Fruit fly (Drosophila melanogaster) whole organism, wandering third instar larva: ENCODE measurements around the gene CG14125.

Experiments
- Abd-B ChIP-seq: fragments of >200 bp; optimal IDR thresholded peaks from 2 replicates; lab custom pipeline; 2017; ENCODE audit warnings: missing biosample characterization, missing genetic modification characterization
- CG32264 ChIP-seq: fragments of 200-800 bp; sonication (Bioruptor generic); optimal IDR thresholded peaks from 2 replicates; lab custom pipeline; 2016; ENCODE audit warnings: missing biosample characterization, missing genetic modification characterization
- CG9705 ChIP-seq: fragments of 200-800 bp; sonication (Bioruptor generic); optimal IDR thresholded peaks from 2 replicates; lab custom pipeline; 2018; ENCODE audit warnings: missing biosample characterization, mild to moderate bottlenecking, missing genetic modification characterization
- GATAd ChIP-seq: sonication (Bioruptor generic); optimal IDR thresholded peaks from 2 replicates; lab custom pipeline; 2016; ENCODE audit warnings: missing biosample characterization, missing genetic modification characterization
- Hr83 ChIP-seq: fragments of 200-300 bp; sonication (Bioruptor generic); optimal IDR thresholded peaks from 2 replicates; lab custom pipeline; 2016; ENCODE audit warnings: missing biosample characterization, mild to moderate bottlenecking, missing genetic modification characterization, moderate library complexity; ENCODE audit not compliant: poor library complexity, severe bottlenecking
- Myc ChIP-seq: fragments of >200 bp; optimal IDR thresholded peaks from 2 replicates; lab custom pipeline; 2017
- Sp1 ChIP-seq: fragments of 200-800 bp; sonication (Bioruptor generic); optimal IDR thresholded peaks from 3 replicates; lab custom pipeline; 2019; ENCODE audit warnings: missing biosample characterization, mild to moderate bottlenecking, missing genetic modification characterization, moderate library complexity
- dl ChIP-seq, 2 experiments: fragments of 175-275, 200-275 bp in 1 of 2; fragments of 200-275 bp in 1 of 2; sonication (Bioruptor generic); optimal IDR thresholded peaks; lab custom pipeline; 2018; ENCODE audit warnings: mild to moderate bottlenecking in 2 of 2, missing biosample characterization in 2 of 2, missing genetic modification characterization in 2 of 2, moderate library complexity in 2 of 2; ENCODE audit not compliant: partially characterized antibody in 2 of 2, insufficient read depth in 1 of 2
- foxo ChIP-seq, 2 experiments: fragments of 200-800 bp; sonication (Bioruptor generic); optimal IDR thresholded peaks; 2 replicates in 1 of 2; 3 replicates in 1 of 2; lab custom pipeline; 2016 to 2017; ENCODE audit warnings: missing biosample characterization in 2 of 2, missing genetic modification characterization in 2 of 2
- psq ChIP-seq: fragments of 200-800 bp; sonication (Bioruptor generic); optimal IDR thresholded peaks from 3 replicates; lab custom pipeline; 2017; ENCODE audit warnings: missing biosample characterization, mild to moderate bottlenecking, missing genetic modification characterization, moderate library complexity
- sage ChIP-seq: fragments of 200-800 bp; sonication (Bioruptor generic); optimal IDR thresholded peaks from 2 replicates; lab custom pipeline; 2016; ENCODE audit warnings: missing biosample characterization, mild to moderate bottlenecking, missing genetic modification characterization
- usp ChIP-seq: fragments of >200 bp; optimal IDR thresholded peaks from 2 replicates; lab custom pipeline; 2017; ENCODE audit warnings: missing biosample characterization, missing genetic modification characterization

dm6 chr3L:11972879-11973278, 1.8 kb upstream of the CG14125 start, which contains the start of gene Muc68E:
- TF ChIP-seq Myc (no peak), psq (GFP tag; lab: Kevin White, UChicago) (no peak), CG32264 (GFP tag; lab: Kevin White, UChicago) (no peak), sage (GFP tag; lab: Kevin White, UChicago) (no peak), usp (GFP tag; lab: Kevin White, UChicago) (no peak), Sp1 (GFP tag; lab: Kevin White, UChicago) (no peak), Abd-B (GFP tag; lab: Kevin White, UChicago) (no peak), foxo (GFP tag; optimal IDR thresholded peaks at IDR 0.05; lab: Kevin White, UChicago) (no peak), CG9705 (GFP tag; lab: Kevin White, UChicago) (no peak), dl (GFP tag; optimal IDR thresholded peaks at IDR 0.05; lab: Kevin White, UChicago; ENCODE audit: insufficient read depth in 1 of 2, partially characterized antibody in 2 of 2) (no peak), Hr83 (GFP tag; lab: Kevin White, UChicago) (no peak), GATAd (no peak)
